Worm (Caenorhabditis elegans) whole organism, young adult: ENCODE measurements around the gene zipt-15.

Experiments used
- B0261.1 ChIP-seq: sonication (generic microtip); optimal IDR thresholded peaks from 2 replicates; lab custom pipeline; 2016; ENCODE audit warnings: mild to moderate bottlenecking, missing genetic modification characterization, moderate library complexity, missing compliant biosample characterization
- D2030.7 ChIP-seq: fragments of 200-800 bp; sonication (Bioruptor generic); IDR thresholded peaks from 2 replicates; pipeline ENCODE4 v1.3.6; 2022; ENCODE audit warnings: missing genetic modification reagents, missing genetic modification characterization, missing compliant biosample characterization
- F33H1.4 ChIP-seq: fragments of 200-800 bp; sonication (Bioruptor generic); IDR thresholded peaks from 2 replicates; pipeline ENCODE4 v1.3.6; 2022; ENCODE audit warnings: missing genetic modification reagents, missing genetic modification characterization, missing compliant biosample characterization
- K12H6.12 ChIP-seq: fragments of 200-800 bp; sonication (Bioruptor generic); optimal IDR thresholded peaks from 2 replicates; lab custom pipeline; 2018; ENCODE audit warnings: mild to moderate bottlenecking, missing genetic modification characterization, missing compliant biosample characterization
- Y95B8A.8 ChIP-seq: fragments of 200-800 bp; sonication (Bioruptor generic); IDR thresholded peaks from 2 replicates; pipeline ENCODE4 v1.3.6; 2022; ENCODE audit warnings: missing genetic modification reagents, missing genetic modification characterization, missing compliant biosample characterization
- athp-1 ChIP-seq: sonication (generic microtip); optimal IDR thresholded peaks from 2 replicates; lab custom pipeline; 2017; ENCODE audit warnings: mild to moderate bottlenecking, missing genetic modification characterization, missing compliant biosample characterization
- attf-5 ChIP-seq: fragments of 200-800 bp; sonication (Bioruptor generic); optimal IDR thresholded peaks from 2 replicates; lab custom pipeline; 2018; ENCODE audit warnings: mild to moderate bottlenecking, missing genetic modification characterization, missing compliant biosample characterization
- bed-1 ChIP-seq: fragments of 200-800 bp; sonication (Bioruptor generic); IDR thresholded peaks from 2 replicates; pipeline ENCODE4 v1.3.6; 2022; ENCODE audit warnings: missing genetic modification reagents, missing genetic modification characterization, missing compliant biosample characterization
- ccch-3 ChIP-seq: fragments of 200-800 bp; sonication (Bioruptor generic); optimal IDR thresholded peaks from 2 replicates; lab custom pipeline; 2018; ENCODE audit warnings: mild to moderate bottlenecking, missing genetic modification characterization, missing compliant biosample characterization
- cebp-1 ChIP-seq, 2 experiments: fragments of 200-800 bp in 1 of 2; sonication (Bioruptor generic) in 1 of 2; sonication (generic microtip) in 1 of 2; IDR thresholded peaks in 1 of 2; optimal IDR thresholded peaks in 1 of 2; 2 replicates each; pipeline versions ENCODE4 v1.3.6 to Lab custom; 2017 to 2022; ENCODE audit warnings: missing compliant biosample characterization in 2 of 2, missing genetic modification characterization in 2 of 2, mild to moderate bottlenecking in 1 of 2, missing genetic modification reagents in 1 of 2, moderate library complexity in 1 of 2
- ceh-27 ChIP-seq: fragments of 200-800 bp; sonication (Bioruptor generic); optimal IDR thresholded peaks from 2 replicates; lab custom pipeline; 2018; ENCODE audit warnings: mild to moderate bottlenecking, missing genetic modification characterization, moderate library complexity, missing compliant biosample characterization
- ceh-79 ChIP-seq: sonication (generic microtip); optimal IDR thresholded peaks from 2 replicates; lab custom pipeline; 2017; ENCODE audit warnings: mild to moderate bottlenecking, missing genetic modification characterization, missing compliant biosample characterization
- die-1 ChIP-seq: sonication (generic microtip); optimal IDR thresholded peaks from 2 replicates; lab custom pipeline; 2016; ENCODE audit warnings: missing genotype, mild to moderate bottlenecking, missing genetic modification characterization, missing compliant biosample characterization
- dox-1 ChIP-seq: fragments of 200-800 bp; sonication (Bioruptor generic); IDR thresholded peaks from 2 replicates; pipeline ENCODE4 v1.3.6; 2022; ENCODE audit warnings: missing genetic modification reagents, missing genetic modification characterization, missing compliant biosample characterization
- dpff-1 ChIP-seq: sonication (generic microtip); optimal IDR thresholded peaks from 2 replicates; lab custom pipeline; 2017; ENCODE audit warnings: mild to moderate bottlenecking, missing genetic modification characterization, missing compliant biosample characterization
- ekl-4 ChIP-seq: fragments of 200-800 bp; sonication (Bioruptor generic); IDR thresholded peaks from 2 replicates; pipeline ENCODE4 v1.3.6; 2022; ENCODE audit warnings: missing genetic modification reagents, missing genetic modification characterization, missing compliant biosample characterization
- gei-17 ChIP-seq: fragments of 200-800 bp; sonication (Bioruptor generic); optimal IDR thresholded peaks from 2 replicates; lab custom pipeline; 2018; ENCODE audit warnings: mild to moderate bottlenecking, missing genetic modification characterization, missing compliant biosample characterization
- him-1 ChIP-seq: sonication (generic microtip); optimal IDR thresholded peaks from 2 replicates; lab custom pipeline; 2016; ENCODE audit warnings: missing genotype, missing genetic modification reagents, missing genetic modification characterization, missing compliant biosample characterization
- hmg-1.2 ChIP-seq: fragments of 200-800 bp; sonication (Bioruptor generic); IDR thresholded peaks from 2 replicates; pipeline ENCODE4 v1.3.6; 2022; ENCODE audit warnings: missing genetic modification reagents, missing genetic modification characterization, missing compliant biosample characterization
- lag-1 ChIP-seq: fragments of 200-800 bp; sonication (Bioruptor generic); IDR thresholded peaks from 2 replicates; pipeline ENCODE4 v1.3.6; 2022; ENCODE audit warnings: missing genetic modification reagents, missing genetic modification characterization, missing compliant biosample characterization
- let-607 ChIP-seq, 2 experiments: fragments of 200-800 bp in 1 of 2; sonication (Bioruptor generic) in 1 of 2; sonication (generic microtip) in 1 of 2; optimal IDR thresholded peaks; 2 replicates each; lab custom pipeline; 2016 to 2018; ENCODE audit warnings: mild to moderate bottlenecking in 2 of 2, missing compliant biosample characterization in 2 of 2, missing genetic modification characterization in 2 of 2, moderate library complexity in 2 of 2, missing genotype in 1 of 2
- lin-35 ChIP-seq, 3 experiments: fragments of 150-350 bp in 2 of 3; sonication (generic microtip) in 1 of 3; optimal IDR thresholded peaks; 2 replicates each; lab custom pipeline; 2014 to 2018; ENCODE audit warnings: missing biosample characterization in 3 of 3, missing genetic modification characterization in 3 of 3, missing genetic modification reagents in 3 of 3
- lin-40 ChIP-seq: sonication (generic microtip); optimal IDR thresholded peaks from 2 replicates; lab custom pipeline; 2016; ENCODE audit warnings: missing genetic modification characterization, mild to moderate bottlenecking, missing compliant biosample characterization, missing genotype, missing genetic modification reagents
- lsl-1 ChIP-seq: fragments of 200-800 bp; sonication (Bioruptor generic); optimal IDR thresholded peaks from 2 replicates; lab custom pipeline; 2018; ENCODE audit warnings: mild to moderate bottlenecking, missing genetic modification characterization, moderate library complexity, missing compliant biosample characterization
- lsy-27 ChIP-seq: sonication (generic microtip); optimal IDR thresholded peaks from 2 replicates; lab custom pipeline; 2017; ENCODE audit warnings: missing genetic modification characterization, mild to moderate bottlenecking, missing compliant biosample characterization, antibody characterized with exemption, missing genotype, borderline replicate concordance; ENCODE audit not compliant: insufficient read depth
- madf-10 ChIP-seq: sonication (generic microtip); optimal IDR thresholded peaks from 2 replicates; lab custom pipeline; 2016; ENCODE audit warnings: mild to moderate bottlenecking, missing genetic modification characterization, missing compliant biosample characterization
- nhr-27 ChIP-seq: fragments of 200-800 bp; sonication (Bioruptor generic); optimal IDR thresholded peaks from 2 replicates; lab custom pipeline; 2018; ENCODE audit warnings: mild to moderate bottlenecking, missing genetic modification characterization, moderate library complexity, missing compliant biosample characterization
- pbrm-1 ChIP-seq: fragments of 200-800 bp; sonication (Bioruptor generic); IDR thresholded peaks from 2 replicates; pipeline ENCODE4 v1.3.6; 2022; ENCODE audit warnings: missing genetic modification reagents, missing genetic modification characterization, missing compliant biosample characterization
- snpc-1.3 ChIP-seq: sonication (generic microtip); optimal IDR thresholded peaks from 2 replicates; lab custom pipeline; 2017; ENCODE audit warnings: missing genetic modification characterization, mild to moderate bottlenecking, missing compliant biosample characterization, antibody characterized with exemption, moderate library complexity, missing genotype, missing genetic modification reagents; ENCODE audit not compliant: insufficient read depth
- snpc-4 ChIP-seq, 5 experiments: fragments of 150-350 bp in 1 of 5; sonication (generic microtip) in 4 of 5; optimal IDR thresholded peaks; 2 replicates each; lab custom pipeline; 2014 to 2018; ENCODE audit warnings: missing genetic modification characterization in 5 of 5, missing biosample characterization in 3 of 5, antibody characterized with exemption in 2 of 5, mild to moderate bottlenecking in 2 of 5, missing compliant biosample characterization in 2 of 5, missing genotype in 2 of 5, moderate library complexity in 2 of 5, missing genetic modification reagents in 1 of 5
- tbp1 ChIP-seq: fragments of 200-800 bp; sonication (Bioruptor generic); optimal IDR thresholded peaks from 2 replicates; lab custom pipeline; 2018; ENCODE audit warnings: mild to moderate bottlenecking, missing genetic modification characterization, missing compliant biosample characterization
- tlf-1 ChIP-seq: fragments of 200-800 bp; sonication (Bioruptor generic); optimal IDR thresholded peaks from 2 replicates; lab custom pipeline; 2018; ENCODE audit warnings: mild to moderate bottlenecking, missing genetic modification characterization, missing compliant biosample characterization
- unc-130 ChIP-seq: sonication (generic microtip); optimal IDR thresholded peaks from 2 replicates; lab custom pipeline; 2016; ENCODE audit warnings: missing genetic modification reagents, missing genetic modification characterization, missing compliant biosample characterization
- xnd-1 ChIP-seq: sonication (generic microtip); optimal IDR thresholded peaks from 2 replicates; lab custom pipeline; 2016; ENCODE audit warnings: missing genotype, missing genetic modification reagents, missing genetic modification characterization, missing compliant biosample characterization
- zfh-2 ChIP-seq: fragments of 200-800 bp; sonication (Bioruptor generic); conservative IDR thresholded peaks from 2 replicates; pipeline ENCODE4 v1.3.6; 2022; ENCODE audit warnings: missing genetic modification reagents, missing genetic modification characterization, missing compliant biosample characterization
- ztf-18 ChIP-seq: sonication (generic microtip); optimal IDR thresholded peaks from 2 replicates; lab custom pipeline; 2016; ENCODE audit warnings: missing genotype, mild to moderate bottlenecking, missing genetic modification characterization, missing compliant biosample characterization
- ztf-22 ChIP-seq: fragments of 200-800 bp; sonication (Bioruptor generic); optimal IDR thresholded peaks from 2 replicates; lab custom pipeline; 2018; ENCODE audit warnings: mild to moderate bottlenecking, missing genetic modification characterization, moderate library complexity, missing compliant biosample characterization
- ztf-3 ChIP-seq: fragments of 200-800 bp; sonication (Bioruptor generic); optimal IDR thresholded peaks from 2 replicates; lab custom pipeline; 2018; ENCODE audit warnings: mild to moderate bottlenecking, missing genetic modification characterization, missing compliant biosample characterization
- ztf-6 ChIP-seq: fragments of 200-800 bp; sonication (Bioruptor generic); IDR thresholded peaks from 2 replicates; pipeline ENCODE4 v1.3.6; 2022; ENCODE audit warnings: missing genetic modification reagents, missing genetic modification characterization, missing compliant biosample characterization

The zipt-15 gene

DNA sequence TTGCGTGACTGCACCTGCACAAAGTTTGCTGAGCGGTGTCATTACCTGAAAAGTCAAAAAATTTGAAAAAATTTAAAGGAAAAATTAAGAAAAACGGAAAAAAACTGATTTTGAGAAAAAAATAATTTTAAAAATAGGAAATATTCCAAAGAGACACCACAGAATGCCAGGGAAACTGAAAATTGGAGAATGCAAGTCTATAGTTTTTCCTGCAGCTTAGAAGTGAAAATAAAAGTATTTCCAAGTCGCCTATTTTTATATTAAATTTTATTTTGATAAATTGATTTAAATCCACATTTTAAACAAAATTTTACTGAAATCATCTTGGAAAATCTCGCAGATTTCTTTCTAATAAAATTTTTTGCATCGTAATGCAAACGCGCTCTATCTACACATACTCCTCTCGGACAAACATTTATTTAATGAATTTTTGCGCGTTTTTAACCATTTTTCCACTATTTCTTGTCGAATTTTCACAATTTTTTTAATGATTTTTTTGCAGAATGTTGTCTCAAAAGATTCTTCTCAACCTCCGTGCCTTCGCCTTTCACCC lies 28.2 kb downstream of the zipt-15 start, which contains the start of the genes F56B3.11 and ech-5 (continued):
- peak; percentile 80 for TF ChIP-seq attf-5 (GFP tag; lab: Kevin White, UChicago)
- TF ChIP-seq lag-1 (GFP tag; lab: Robert Waterston, UW) = no peak
- peak; percentile 31; the same call in 1 of the 2 replicates for TF ChIP-seq F33H1.4
- peak; percentile 28 for TF ChIP-seq him-1 (tag; lab: Kevin White, UChicago)
- TF ChIP-seq unc-130 (GFP tag; lab: Kevin White, UChicago) = peak; percentile 84
- no peak for TF ChIP-seq B0261.1 (tag; lab: Kevin White, UChicago)
- peak; percentile 9 for TF ChIP-seq tlf-1
- peak; percentile 47 for TF ChIP-seq hmg-1.2
- peak; percentile 12 for TF ChIP-seq athp-1
- peak; percentile 71 for TF ChIP-seq lin-40 (tag; lab: Kevin White, UChicago)
- TF ChIP-seq snpc-1.3 (tag; lab: Kevin White, UChicago) = peak; percentile 24
- no peak for TF ChIP-seq ekl-4 (GFP tag; lab: Robert Waterston, UW)
- TF ChIP-seq cebp-1 (GFP tag; IDR thresholded peaks at IDR 0.05; lab: Robert Waterston, UW) = no peak
- TF ChIP-seq cebp-1 (tag; optimal IDR thresholded peaks at IDR 0.05; lab: Kevin White, UChicago) = peak; percentile 52
- TF ChIP-seq lsy-27 (tag; lab: Kevin White, UChicago) = no peak
- TF ChIP-seq pbrm-1 = peak; percentile 33; the same call in 1 of the 2 replicates
- TF ChIP-seq gei-17 (GFP tag; lab: Kevin White, UChicago) = no peak
- no peak for TF ChIP-seq ztf-3 (GFP tag; lab: Kevin White, UChicago)
- peak; percentile 76 for TF ChIP-seq K12H6.12 (tag; lab: Kevin White, UChicago)
- no peak for TF ChIP-seq xnd-1 (tag; lab: Kevin White, UChicago)
- TF ChIP-seq die-1 (tag; lab: Kevin White, UChicago) = no peak
- peak in 1 of 3 experiments; percentile 32 for TF ChIP-seq lin-35 (GFP tag; optimal IDR thresholded peaks at IDR 0.05; lab: Kevin White, UChicago)
- no peak for TF ChIP-seq bed-1
- TF ChIP-seq madf-10 (tag; lab: Kevin White, UChicago) = peak; percentile 68
- no peak for TF ChIP-seq ztf-22 (GFP tag; lab: Kevin White, UChicago)
- peak; percentile 77 for TF ChIP-seq ccch-3 (GFP tag; lab: Kevin White, UChicago)
- peak; percentile 52; the same call in 1 of the 2 replicates for TF ChIP-seq dox-1
- peak; percentile 22 for TF ChIP-seq ceh-27 (GFP tag; lab: Kevin White, UChicago)
- no peak for TF ChIP-seq zfh-2 (GFP tag; lab: Robert Waterston, UW)
- TF ChIP-seq nhr-27 (tag; lab: Kevin White, UChicago) = no peak
- TF ChIP-seq dpff-1 = no peak
- peak; percentile 40 for TF ChIP-seq tbp1
- no peak for TF ChIP-seq ceh-79 (tag; lab: Kevin White, UChicago)
- TF ChIP-seq lsl-1 (GFP tag; lab: Kevin White, UChicago) = peak; percentile 54
- TF ChIP-seq D2030.7 (GFP tag; lab: Robert Waterston, UW) = no peak
- TF ChIP-seq ztf-18 = peak; percentile 2
- peak in 1 of 2 experiments; percentile 64 for TF ChIP-seq let-607 (tag; optimal IDR thresholded peaks at IDR 0.05; lab: Kevin White, UChicago)
- no peak for TF ChIP-seq snpc-4 (GFP tag; optimal IDR thresholded peaks at IDR 0.05; lab: Kevin White, UChicago)
- TF ChIP-seq snpc-4 (tag; optimal IDR thresholded peaks at IDR 0.05; lab: Kevin White, UChicago) = peak in 3 of 4 experiments; percentile 11 to 62 (median 35)
- no peak for TF ChIP-seq ztf-6 (GFP tag; lab: Robert Waterston, UW)
- 0 out of 2 replicates have a peak, but pooled peaks have one; percentile 20 for TF ChIP-seq Y95B8A.8
